Fruit fly (Drosophila melanogaster): ENCODE measurements around the gene Uxs.

The Uxs gene

dm6 chr3L:8186627-8187396 lies 6.1 kb downstream of the Uxs start, which contains the start of the genes ERR and Atg18a (continued):
- TF ChIP-seq NC2β (GFP tag; optimal IDR thresholded peaks at IDR 0.05) = peak; percentile 39
- TF ChIP-seq unc-4 (GFP tag; IDR thresholded peaks at IDR 0.05; ENCODE audit: partially characterized antibody) = peak; percentile 62; the same call in 1 of the 2 replicates
- TF ChIP-seq mld (GFP tag; IDR thresholded peaks at IDR 0.05; ENCODE audit: partially characterized antibody) = no peak
- TF ChIP-seq CG32532 (GFP tag; IDR thresholded peaks at IDR 0.05) = peak; percentile 90
- peak; percentile 68 for TF ChIP-seq CG10979 (tag; optimal IDR thresholded peaks at IDR 0.05)
- TF ChIP-seq HmgD (GFP tag; optimal IDR thresholded peaks at IDR 0.05) = peak; percentile 79
- peak; percentile 70 for TF ChIP-seq CG13287 (GFP tag; IDR thresholded peaks at IDR 0.05; ENCODE audit: partially characterized antibody)
- TF ChIP-seq klu (GFP tag; IDR thresholded peaks at IDR 0.05) = peak; percentile 93
- TF ChIP-seq Fer1 (GFP tag; optimal IDR thresholded peaks at IDR 0.05) = peak; percentile 68
- TF ChIP-seq CG3726 (GFP tag; IDR thresholded peaks at IDR 0.05) = peak; percentile 84; the same call in 2 of the 3 replicates
- TF ChIP-seq ranshi (GFP tag; IDR thresholded peaks at IDR 0.05) = peak; percentile 88
- TF ChIP-seq sisA (GFP tag; IDR thresholded peaks at IDR 0.05) = peak; percentile 91
- TF ChIP-seq Ets65A (GFP tag) = peak; percentile 99
- peak; percentile 67 for TF ChIP-seq CG13624 (GFP tag; optimal IDR thresholded peaks at IDR 0.05)
- peak; percentile 79 for TF ChIP-seq maf-S (GFP tag; optimal IDR thresholded peaks at IDR 0.05)
- peak; percentile 58 for TF ChIP-seq CG17385 (GFP tag; optimal IDR thresholded peaks at IDR 0.05)
- no peak for TF ChIP-seq z (GFP tag; IDR thresholded peaks at IDR 0.05)
- TF ChIP-seq insv (GFP tag; optimal IDR thresholded peaks at IDR 0.05) = peak in 1 of 2 experiments; percentile 67
- TF ChIP-seq ash1 (GFP tag; optimal IDR thresholded peaks at IDR 0.05) = no peak
- TF ChIP-seq Drgx (GFP tag; IDR thresholded peaks at IDR 0.05) = peak; percentile 84
- TF ChIP-seq Trl (optimal IDR thresholded peaks at IDR 0.05) = peak in 1 of 2 experiments; percentile 49
- TF ChIP-seq Trl (GFP tag; optimal IDR thresholded peaks at IDR 0.05) = peak; percentile 84
- peak; percentile 86 for TF ChIP-seq CG7839 (tag; optimal IDR thresholded peaks at IDR 0.05)
- TF ChIP-seq vfl (GFP tag; optimal IDR thresholded peaks at IDR 0.05) = peak; percentile 72
- TF ChIP-seq CG33213 (GFP tag; optimal IDR thresholded peaks at IDR 0.05) = peak; percentile 60
- TF ChIP-seq CG17361 (GFP tag; IDR thresholded peaks at IDR 0.05) = peak; percentile 92
- peak; percentile 50; the same call in 1 of the 2 replicates for TF ChIP-seq bbx (GFP tag; IDR thresholded peaks at IDR 0.05; ENCODE audit: partially characterized antibody)
- TF ChIP-seq prd (optimal IDR thresholded peaks at IDR 0.05) = no peak
- TF ChIP-seq prd (GFP tag; IDR thresholded peaks at IDR 0.05) = peak; percentile 93
- peak; percentile 79; the same call in 1 of the 2 replicates for TF ChIP-seq danr (GFP tag; IDR thresholded peaks at IDR 0.05)
- peak; percentile 90 for TF ChIP-seq Mad (GFP tag; optimal IDR thresholded peaks at IDR 0.05)
- TF ChIP-seq CG34422 (GFP tag; IDR thresholded peaks at IDR 0.05) = peak; percentile 89
- TF ChIP-seq Max (GFP tag; optimal IDR thresholded peaks at IDR 0.05) = peak; percentile 81
- TF ChIP-seq CG31365 (tag; optimal IDR thresholded peaks at IDR 0.05) = peak; percentile 0
- TF ChIP-seq CG43689 (GFP tag; IDR thresholded peaks at IDR 0.05) = peak; percentile 58
- TF ChIP-seq CG17829 (tag; optimal IDR thresholded peaks at IDR 0.05) = peak; percentile 89
- no peak for TF ChIP-seq Sox102F (GFP tag; optimal IDR thresholded peaks at IDR 0.05)
- TF ChIP-seq nerfin-2 (GFP tag; IDR thresholded peaks at IDR 0.05; ENCODE audit: partially characterized antibody) = 0 out of 2 replicates have a peak, but pooled peaks have one; percentile 26
- TF ChIP-seq tx (GFP tag; optimal IDR thresholded peaks at IDR 0.05) = peak; percentile 82
- peak; percentile 90 for TF ChIP-seq CG13775 (GFP tag; optimal IDR thresholded peaks at IDR 0.05)
- TF ChIP-seq CG7745 (tag; optimal IDR thresholded peaks at IDR 0.05) = no peak
- TF ChIP-seq bsh (GFP tag; optimal IDR thresholded peaks at IDR 0.05) = peak in 1 of 2 experiments; percentile 73
- TF ChIP-seq CG11456 (GFP tag; IDR thresholded peaks at IDR 0.05) = peak; percentile 90
- peak; percentile 89 for TF ChIP-seq CG2712 (tag; optimal IDR thresholded peaks at IDR 0.05)
- TF ChIP-seq CG8290 (GFP tag; optimal IDR thresholded peaks at IDR 0.05) = peak; percentile 66
- TF ChIP-seq CG8290 (tag; optimal IDR thresholded peaks at IDR 0.05) = peak; percentile 38 to 80
- peak; percentile 71 for TF ChIP-seq CG16813 (GFP tag; IDR thresholded peaks at IDR 0.05; ENCODE audit: partially characterized antibody)
- no peak for TF ChIP-seq disco-r (GFP tag; optimal IDR thresholded peaks at IDR 0.05)
- peak; percentile 46 for TF ChIP-seq ftz-f1 (GFP tag; optimal IDR thresholded peaks at IDR 0.05)
- peak; percentile 76 for TF ChIP-seq Adf1 (GFP tag; IDR thresholded peaks at IDR 0.05)

All from whole organism, embryonic.